Worm (Caenorhabditis elegans): ENCODE results near the gene hlh-13.

hlh-13 gene

ce11 chrX:4255366-4255765, 6.3 kb downstream of the hlh-13 start:
- TF ChIP-seq ceh-9 (tag; optimal IDR thresholded peaks at IDR 0.05) (no peak), nhr-11 (tag; optimal IDR thresholded peaks at IDR 0.05) (no peak), nhr-76 (tag; optimal IDR thresholded peaks at IDR 0.05) (no peak), nfya-1 (tag; optimal IDR thresholded peaks at IDR 0.05; ENCODE audit: insufficient read depth) (no peak), elt-1 (tag; optimal IDR thresholded peaks at IDR 0.05) (no peak), nhr-67 (tag; optimal IDR thresholded peaks at IDR 0.05) (no peak), snpc-4 (tag; optimal IDR thresholded peaks at IDR 0.05) (no peak), fkh-2 (tag; optimal IDR thresholded peaks at IDR 0.05) (no peak), R02D3.7 (tag; optimal IDR thresholded peaks at IDR 0.05) (no peak), fkh-10 (GFP tag; optimal IDR thresholded peaks at IDR 0.05) (no peak)

DNA sequence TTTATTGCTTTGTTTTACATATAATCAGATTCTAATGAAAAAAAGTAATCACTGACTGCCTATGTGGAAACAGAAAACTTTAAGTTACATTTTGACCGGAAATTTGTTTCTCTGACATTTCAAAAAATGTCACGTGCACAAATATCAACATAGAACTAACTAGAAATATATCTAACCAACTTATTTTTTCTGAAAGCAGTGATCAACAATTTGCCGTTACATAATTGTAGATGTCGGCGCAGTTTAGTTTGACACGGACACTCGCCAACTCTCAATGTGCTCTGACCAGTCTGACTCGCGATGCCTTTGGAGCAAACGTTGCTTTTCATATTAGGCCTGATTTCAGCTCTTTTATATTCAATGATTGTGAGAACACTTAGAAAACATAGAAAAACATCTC, 7.7 kb downstream of the hlh-13 start, which contains the start of gene srv-6:
Gene srv-6, plus strand, starts transcription at position 301 of the 400 bp plus-strand sequence.
- TF ChIP-seq unc-39 (tag; optimal IDR thresholded peaks at IDR 0.05) (no peak), nhr-67 (tag; optimal IDR thresholded peaks at IDR 0.05) (no peak), jun-1 (tag; optimal IDR thresholded peaks at IDR 0.05) (no peak), nhr-23 (tag; optimal IDR thresholded peaks at IDR 0.05) (no peak), fos-1 (tag; optimal IDR thresholded peaks at IDR 0.05) (no peak), mml-1 (tag; optimal IDR thresholded peaks at IDR 0.05) (no peak), nhr-43 (tag; optimal IDR thresholded peaks at IDR 0.05; ENCODE audit: poor library complexity, severe bottlenecking) (no peak), pqm-1 (tag; optimal IDR thresholded peaks at IDR 0.05) (no peak), unc-62 (GFP tag; optimal IDR thresholded peaks at IDR 0.05) (no peak), elt-1 (tag; optimal IDR thresholded peaks at IDR 0.05) (no peak), fkh-2 (tag; optimal IDR thresholded peaks at IDR 0.05) (no peak), nhr-11 (tag; optimal IDR thresholded peaks at IDR 0.05) (no peak), ama-1 (optimal IDR thresholded peaks at IDR 0.05) (no peak), ceh-82 (tag; optimal IDR thresholded peaks at IDR 0.05) (no peak), elt-3 (tag; optimal IDR thresholded peaks at IDR 0.05) (no peak), lsy-12 (tag; optimal IDR thresholded peaks at IDR 0.05) (no peak), nhr-28 (tag; optimal IDR thresholded peaks at IDR 0.05) (no peak), ceh-16 (tag; optimal IDR thresholded peaks at IDR 0.05) (no peak)

DNA sequence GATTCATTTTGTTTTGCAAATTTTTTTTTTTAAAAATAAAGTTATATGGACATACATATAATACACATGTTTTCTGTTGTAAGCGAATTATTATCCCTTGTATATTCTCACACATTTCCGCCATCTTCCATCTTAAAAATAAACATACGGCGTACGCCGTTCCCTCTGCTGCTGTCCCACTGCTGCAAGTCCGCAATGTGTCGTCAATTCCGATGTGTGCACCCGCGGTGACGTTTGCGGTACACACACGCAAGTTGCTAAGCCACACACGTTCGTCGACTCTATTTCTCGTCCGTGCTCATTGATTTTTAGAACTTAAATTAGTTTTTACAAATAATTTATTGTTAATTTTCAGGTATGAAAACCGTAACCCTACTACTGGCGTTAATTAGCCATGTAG, 11.2 kb downstream of the hlh-13 start, which contains the start of gene C52B9.4:
Gene C52B9.4, plus strand, starts transcription at position 356 of the 400 bp plus-strand sequence.
- TF ChIP-seq nhr-25 (tag; optimal IDR thresholded peaks at IDR 0.05), result no peak
- no peak for TF ChIP-seq ZK546.5 (tag; optimal IDR thresholded peaks at IDR 0.05)
- TF ChIP-seq sea-2 (GFP tag; optimal IDR thresholded peaks at IDR 0.05), result peak; percentile 40
- TF ChIP-seq hmg-11 (tag; optimal IDR thresholded peaks at IDR 0.05), result peak; percentile 67
- no peak for TF ChIP-seq egl-27 (tag; optimal IDR thresholded peaks at IDR 0.05)
- TF ChIP-seq pha-4 (tag; optimal IDR thresholded peaks at IDR 0.05), result peak; percentile 62
- peak; percentile 63 for TF ChIP-seq nfya-1 (tag; optimal IDR thresholded peaks at IDR 0.05; ENCODE audit: insufficient read depth)
- peak; percentile 16 for TF ChIP-seq lin-15B (tag; optimal IDR thresholded peaks at IDR 0.05)
- TF ChIP-seq jun-1 (tag; optimal IDR thresholded peaks at IDR 0.05), result peak; percentile 10
- peak; percentile 37 for TF ChIP-seq elt-2 (tag; optimal IDR thresholded peaks at IDR 0.05)

DNA sequence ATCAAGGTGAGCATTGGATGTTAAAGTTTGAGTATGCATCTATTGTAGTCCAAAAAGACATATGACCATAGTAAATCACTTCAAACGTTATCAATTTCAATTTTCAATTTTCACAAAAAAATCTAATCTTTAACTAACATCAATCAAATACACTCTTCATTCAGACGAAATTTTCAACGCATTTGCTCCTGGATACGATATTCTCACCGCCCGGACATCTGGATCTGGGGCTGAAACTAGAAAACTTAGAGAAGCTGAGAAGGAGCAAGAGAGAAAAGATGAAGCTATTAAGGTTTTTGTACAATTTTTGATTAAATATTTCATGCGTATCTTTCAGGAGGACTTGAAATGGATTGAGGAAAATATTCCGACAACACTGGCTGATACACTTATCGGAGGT, 14.8 kb downstream of the hlh-13 start:
- TF ChIP-seq fos-1 (tag; optimal IDR thresholded peaks at IDR 0.05), result no peak
- TF ChIP-seq ztf-4 (tag; optimal IDR thresholded peaks at IDR 0.05), result no peak
- no peak for TF ChIP-seq nhr-43 (tag; optimal IDR thresholded peaks at IDR 0.05; ENCODE audit: poor library complexity, severe bottlenecking)
- TF ChIP-seq lsy-12 (tag; optimal IDR thresholded peaks at IDR 0.05), result no peak
- no peak for TF ChIP-seq nhr-67 (tag; optimal IDR thresholded peaks at IDR 0.05)
- no peak for TF ChIP-seq nhr-28 (tag; optimal IDR thresholded peaks at IDR 0.05)
- TF ChIP-seq lin-39 (tag; optimal IDR thresholded peaks at IDR 0.05), result no peak
- TF ChIP-seq sea-2 (GFP tag; optimal IDR thresholded peaks at IDR 0.05), result no peak
- TF ChIP-seq nhr-237 (tag; optimal IDR thresholded peaks at IDR 0.05), result no peak
- no peak for TF ChIP-seq pha-4 (tag; optimal IDR thresholded peaks at IDR 0.05)
- TF ChIP-seq daf-12 (tag; optimal IDR thresholded peaks at IDR 0.05), result no peak
- no peak for TF ChIP-seq nhr-23 (tag; optimal IDR thresholded peaks at IDR 0.05)
- TF ChIP-seq egl-27 (tag; optimal IDR thresholded peaks at IDR 0.05), result no peak
- TF ChIP-seq ceh-16 (tag; optimal IDR thresholded peaks at IDR 0.05), result no peak
- TF ChIP-seq snpc-4 (tag; optimal IDR thresholded peaks at IDR 0.05), result no peak
- no peak for TF ChIP-seq R02D3.7 (tag; optimal IDR thresholded peaks at IDR 0.05)
- no peak for TF ChIP-seq elt-3 (tag; optimal IDR thresholded peaks at IDR 0.05)

All from whole organism, L3 larva.